Fruit fly (Drosophila melanogaster) Kc167 (cell line): ENCODE results near the gene Gk2.

ENCODE experiments used
- Sin3A ChIP-seq: fragments of >200 bp; optimal IDR thresholded peaks from 2 replicates; lab custom pipeline; 2018; ENCODE audit warnings: missing external identifiers
- insv ChIP-seq: fragments of >200 bp; optimal IDR thresholded peaks from 3 replicates; lab custom pipeline; 2018; ENCODE audit warnings: missing external identifiers
- psq ChIP-seq: fragments of >200 bp; optimal IDR thresholded peaks from 2 replicates; lab custom pipeline; 2017; ENCODE audit warnings: missing external identifiers
- ttk ChIP-seq: sonication (Bioruptor generic); optimal IDR thresholded peaks from 2 replicates; lab custom pipeline; 2017; ENCODE audit warnings: missing external identifiers

DNA sequence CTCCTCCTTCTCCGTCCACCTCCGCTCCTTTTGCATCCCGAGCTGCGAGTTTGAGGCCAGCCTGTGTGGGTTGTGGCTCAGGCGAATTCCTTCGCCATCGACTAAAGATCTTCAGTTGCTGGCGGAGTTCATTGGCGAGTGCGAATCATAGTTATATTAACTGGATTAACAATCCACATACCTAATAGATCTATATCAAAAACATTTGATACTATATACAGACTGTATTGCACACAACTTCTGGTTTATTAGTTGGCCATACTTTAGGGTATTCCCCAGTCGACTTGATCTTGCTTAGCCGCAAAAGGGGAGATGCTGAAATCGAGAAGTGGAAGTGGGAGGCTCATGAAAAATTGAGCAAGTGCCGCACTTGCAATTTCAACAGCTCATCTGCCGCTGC is 45.3 kb upstream of the Gk2 start:
- TF ChIP-seq psq (lab: Kevin White, UChicago) (no peak), Sin3A (lab: Kevin White, UChicago) (no peak), insv (lab: Kevin White, UChicago) (no peak), ttk (lab: Kevin White, UChicago) (no peak)
